Fruit fly (Drosophila melanogaster) whole organism, embryonic: Measurements from ENCODE around the gene CG15814.

Source experiments
- B-H1 ChIP-seq: fragments of 200-800 bp; sonication (Bioruptor generic); IDR thresholded peaks from 3 replicates; pipeline ENCODE4 v1.3.6; 2022; ENCODE audit warnings: missing biosample characterization, missing genetic modification characterization
- CG10979 ChIP-seq: fragments of 200-800 bp; sonication (Bioruptor generic); optimal IDR thresholded peaks from 2 replicates; lab custom pipeline; 2018; ENCODE audit warnings: missing biosample characterization, mild to moderate bottlenecking, missing genetic modification characterization, moderate library complexity
- CG11504 ChIP-seq: fragments of 200-800 bp; sonication (Bioruptor generic); optimal IDR thresholded peaks from 3 replicates; lab custom pipeline; 2019; ENCODE audit warnings: missing biosample characterization, mild to moderate bottlenecking, missing genetic modification characterization, moderate library complexity
- CG12659 ChIP-seq: fragments of 200-800 bp; sonication (Bioruptor generic); optimal IDR thresholded peaks from 3 replicates; lab custom pipeline; 2017; ENCODE audit warnings: mild to moderate bottlenecking, missing biosample characterization, missing genetic modification reagents, missing genetic modification characterization
- CG15073 ChIP-seq: fragments of 200-800 bp; sonication (Bioruptor generic); optimal IDR thresholded peaks from 2 replicates; lab custom pipeline; 2016; ENCODE audit warnings: missing biosample characterization, missing genetic modification characterization
- CG1529 ChIP-seq: fragments of 200-800 bp; sonication (Bioruptor generic); optimal IDR thresholded peaks from 3 replicates; lab custom pipeline; 2018; ENCODE audit warnings: missing biosample characterization, missing genetic modification characterization
- CG17385 ChIP-seq: fragments of 200-800 bp; sonication (Bioruptor generic); optimal IDR thresholded peaks from 3 replicates; lab custom pipeline; 2018; ENCODE audit warnings: missing biosample characterization, mild to moderate bottlenecking, missing genetic modification characterization
- CG18011 ChIP-seq: fragments of 200-800 bp; sonication (Bioruptor generic); optimal IDR thresholded peaks from 2 replicates; lab custom pipeline; 2017; ENCODE audit warnings: missing biosample characterization, missing genetic modification characterization, mild to moderate bottlenecking, moderate library complexity, missing genotype
- CG18262 ChIP-seq: fragments of 200-800 bp; optimal IDR thresholded peaks from 3 replicates; lab custom pipeline; 2019; ENCODE audit warnings: missing biosample characterization, mild to moderate bottlenecking, missing genetic modification characterization, moderate library complexity
- CG2889 ChIP-seq: fragments of 200-800 bp; sonication (Bioruptor generic); IDR thresholded peaks from 3 replicates; pipeline ENCODE4 v1.3.6; 2022; ENCODE audit warnings: missing biosample characterization, missing genetic modification characterization
- CG30020 ChIP-seq: fragments of 200-800 bp; optimal IDR thresholded peaks from 2 replicates; lab custom pipeline; 2019; ENCODE audit warnings: missing biosample characterization, mild to moderate bottlenecking, missing genetic modification characterization, moderate library complexity
- CG4424 ChIP-seq: fragments of 200-800 bp; sonication (Bioruptor generic); optimal IDR thresholded peaks from 3 replicates; lab custom pipeline; 2016; ENCODE audit warnings: missing biosample characterization, missing genetic modification characterization
- CG4730 ChIP-seq: fragments of 200-800 bp; sonication (Bioruptor generic); IDR thresholded peaks from 2 replicates; pipeline ENCODE4 v1.3.6; 2022; ENCODE audit warnings: missing biosample characterization, missing genetic modification characterization
- CG9817 ChIP-seq: fragments of 200-800 bp; sonication (Bioruptor generic); optimal IDR thresholded peaks from 2 replicates; lab custom pipeline; 2018; ENCODE audit warnings: missing biosample characterization, mild to moderate bottlenecking, missing genetic modification characterization, moderate library complexity
- CTCF ChIP-seq: fragments of 200-800 bp; sonication (Bioruptor generic); optimal IDR thresholded peaks from 2 replicates; lab custom pipeline; 2017; ENCODE audit warnings: missing biosample characterization, mild to moderate bottlenecking, missing genetic modification characterization, moderate library complexity
- D19B ChIP-seq: fragments of 200-800 bp; sonication (Bioruptor generic); optimal IDR thresholded peaks from 2 replicates; lab custom pipeline; 2017; ENCODE audit warnings: missing biosample characterization, mild to moderate bottlenecking, missing genetic modification characterization
- Elba2 ChIP-seq: fragments of 200-800 bp; sonication (Bioruptor generic); optimal IDR thresholded peaks from 3 replicates; lab custom pipeline; 2016; ENCODE audit warnings: missing biosample characterization, missing genetic modification characterization
- Fer1 ChIP-seq: fragments of 200-800 bp; sonication (Bioruptor generic); optimal IDR thresholded peaks from 2 replicates; lab custom pipeline; 2017; ENCODE audit warnings: missing biosample characterization, mild to moderate bottlenecking, missing genetic modification characterization
- H2.0 ChIP-seq: fragments of 200-800 bp; sonication (Bioruptor generic); IDR thresholded peaks from 2 replicates; pipeline ENCODE4 v1.3.6; 2022; ENCODE audit warnings: missing biosample characterization, missing genetic modification characterization
- Med ChIP-seq: fragments of 200-800 bp; sonication (Bioruptor generic); peaks from one replicate; lab custom pipeline; 2016; ENCODE audit warnings: missing biosample characterization, missing genetic modification characterization, mild to moderate bottlenecking, inconsistent platforms, moderate library complexity
- Ssrp ChIP-seq: fragments of 200-800 bp; sonication (Bioruptor generic); optimal IDR thresholded peaks from 2 replicates; lab custom pipeline; 2018; ENCODE audit warnings: missing biosample characterization, mild to moderate bottlenecking, missing genetic modification characterization, moderate library complexity
- TFAM ChIP-seq: fragments of 200-800 bp; sonication (Bioruptor generic); optimal IDR thresholded peaks from 2 replicates; lab custom pipeline; 2017; ENCODE audit warnings: missing biosample characterization, missing genetic modification characterization, inconsistent platforms
- Taf1 ChIP-seq: fragments of 200-800 bp; sonication (Bioruptor generic); IDR thresholded peaks from 2 replicates; pipeline ENCODE4 v1.3.6; 2022; ENCODE audit warnings: missing biosample characterization, missing genetic modification characterization
- bowl ChIP-seq: fragments of 200-800 bp; sonication (Bioruptor generic); IDR thresholded peaks from 2 replicates; pipeline ENCODE4 v1.3.6; 2022; ENCODE audit warnings: missing biosample characterization, missing genetic modification characterization
- btn ChIP-seq: fragments of 200-800 bp; sonication (Bioruptor generic); optimal IDR thresholded peaks from 2 replicates; lab custom pipeline; 2016; ENCODE audit warnings: missing biosample characterization, missing genetic modification characterization
- cg ChIP-seq: fragments of 200-800 bp; sonication (Bioruptor generic); optimal IDR thresholded peaks from 3 replicates; lab custom pipeline; 2019; ENCODE audit warnings: missing biosample characterization, mild to moderate bottlenecking, missing genetic modification characterization, moderate library complexity
- crc ChIP-seq: fragments of 200-800 bp; sonication (Bioruptor generic); optimal IDR thresholded peaks from 2 replicates; lab custom pipeline; 2016; ENCODE audit warnings: missing biosample characterization, missing genetic modification characterization
- da ChIP-seq: fragments of 200-800 bp; sonication (Bioruptor generic); optimal IDR thresholded peaks from 2 replicates; lab custom pipeline; 2016; ENCODE audit warnings: missing biosample characterization, missing genetic modification characterization
- disco-r ChIP-seq: fragments of 200-800 bp; sonication (Bioruptor generic); optimal IDR thresholded peaks from 2 replicates; lab custom pipeline; 2016; ENCODE audit warnings: missing biosample characterization, missing genetic modification characterization
- ems ChIP-seq: fragments of 200-800 bp; sonication (Bioruptor generic); optimal IDR thresholded peaks from 3 replicates; lab custom pipeline; 2016; ENCODE audit warnings: missing biosample characterization, missing genetic modification characterization
- en ChIP-seq: fragments of 200-800 bp; sonication (Bioruptor generic); optimal IDR thresholded peaks from 2 replicates; lab custom pipeline; 2016; ENCODE audit warnings: missing biosample characterization, missing genetic modification characterization
- eyg ChIP-seq: fragments of 200-800 bp; sonication (Bioruptor generic); optimal IDR thresholded peaks from 3 replicates; lab custom pipeline; 2016; ENCODE audit warnings: missing biosample characterization, missing genetic modification characterization
- fd64A ChIP-seq: fragments of 200-800 bp; sonication (Bioruptor generic); optimal IDR thresholded peaks from 3 replicates; lab custom pipeline; 2018; ENCODE audit warnings: missing biosample characterization, mild to moderate bottlenecking, missing genetic modification characterization
- fru ChIP-seq: fragments of >200 bp; optimal IDR thresholded peaks from 2 replicates; lab custom pipeline; 2017
- her ChIP-seq: fragments of 200-800 bp; sonication (Bioruptor generic); optimal IDR thresholded peaks from 2 replicates; lab custom pipeline; 2016; ENCODE audit warnings: missing biosample characterization, missing genetic modification characterization
- lbe ChIP-seq: fragments of 200-800 bp; sonication (Bioruptor generic); optimal IDR thresholded peaks from 2 replicates; lab custom pipeline; 2016; ENCODE audit warnings: missing biosample characterization, mild to moderate bottlenecking, missing genetic modification characterization
- lov ChIP-seq, 2 experiments: fragments of 200-800 bp in 1 of 2; fragments of >200 bp in 1 of 2; sonication (Bioruptor generic) in 1 of 2; IDR thresholded peaks in 1 of 2; optimal IDR thresholded peaks in 1 of 2; 2 replicates in 1 of 2; 3 replicates in 1 of 2; pipeline versions ENCODE4 v1.3.6 to Lab custom; 2017 to 2022; ENCODE audit warnings: missing biosample characterization in 1 of 2, missing genetic modification characterization in 1 of 2
- mld ChIP-seq: fragments of 200-800 bp; sonication (Bioruptor generic); IDR thresholded peaks from 3 replicates; pipeline ENCODE4 v1.3.6; 2022; ENCODE audit warnings: missing biosample characterization, missing genetic modification characterization; ENCODE audit not compliant: partially characterized antibody
- nom ChIP-seq: fragments of 200-800 bp; sonication (Bioruptor generic); optimal IDR thresholded peaks from 2 replicates; lab custom pipeline; 2017; ENCODE audit warnings: missing biosample characterization, missing genetic modification characterization, mild to moderate bottlenecking, moderate library complexity, missing genetic modification reagents
- pho ChIP-seq: fragments of 200-800 bp; sonication (Bioruptor generic); optimal IDR thresholded peaks from 2 replicates; lab custom pipeline; 2016; ENCODE audit warnings: missing biosample characterization, missing genetic modification characterization
- phol ChIP-seq: fragments of 200-800 bp; sonication (Bioruptor generic); optimal IDR thresholded peaks from 3 replicates; lab custom pipeline; 2018; ENCODE audit warnings: missing biosample characterization, mild to moderate bottlenecking, missing genetic modification characterization, moderate library complexity
- psq ChIP-seq: fragments of 200-800 bp; sonication (Bioruptor generic); optimal IDR thresholded peaks from 2 replicates; lab custom pipeline; 2017; ENCODE audit warnings: missing biosample characterization, missing genetic modification characterization
- slou ChIP-seq: fragments of 200-800 bp; sonication (Bioruptor generic); optimal IDR thresholded peaks from 3 replicates; lab custom pipeline; 2016; ENCODE audit warnings: missing biosample characterization, missing genetic modification characterization
- tap ChIP-seq: fragments of 200-800 bp; optimal IDR thresholded peaks from 3 replicates; lab custom pipeline; 2019; ENCODE audit warnings: missing biosample characterization, mild to moderate bottlenecking, missing genetic modification characterization, moderate library complexity
- tup ChIP-seq: fragments of 200-800 bp; sonication (Bioruptor generic); optimal IDR thresholded peaks from 2 replicates; lab custom pipeline; 2016; ENCODE audit warnings: missing biosample characterization, mild to moderate bottlenecking, missing genetic modification characterization, moderate library complexity
- unpg ChIP-seq: fragments of 200-800 bp; sonication (Bioruptor generic); optimal IDR thresholded peaks from 3 replicates; lab custom pipeline; 2018; ENCODE audit warnings: missing biosample characterization, mild to moderate bottlenecking, missing genetic modification characterization, moderate library complexity
- vfl ChIP-seq: fragments of 200-800 bp; sonication (Bioruptor generic); optimal IDR thresholded peaks from 2 replicates; lab custom pipeline; 2016; ENCODE audit warnings: missing biosample characterization, missing genetic modification characterization
- vnd ChIP-seq: fragments of 200-800 bp; sonication (Bioruptor generic); IDR thresholded peaks from 3 replicates; pipeline ENCODE4 v1.3.6; 2022; ENCODE audit warnings: missing biosample characterization, missing genetic modification characterization; ENCODE audit not compliant: partially characterized antibody
- vvl ChIP-seq: fragments of 200-800 bp; sonication (Bioruptor generic); IDR thresholded peaks from 2 replicates; pipeline ENCODE4 v1.3.6; 2022; ENCODE audit warnings: missing biosample characterization, missing genetic modification characterization
- z ChIP-seq: fragments of 200-800 bp; sonication (Bioruptor generic); IDR thresholded peaks from 3 replicates; pipeline ENCODE4 v1.3.6; 2022; ENCODE audit warnings: missing biosample characterization, missing genetic modification characterization
- zfh1 ChIP-seq: fragments of 200-800 bp; sonication (Bioruptor generic); IDR thresholded peaks from 3 replicates; pipeline ENCODE4 v1.3.6; 2022; ENCODE audit warnings: missing biosample characterization, missing genetic modification characterization

Gene CG15814

DNA sequence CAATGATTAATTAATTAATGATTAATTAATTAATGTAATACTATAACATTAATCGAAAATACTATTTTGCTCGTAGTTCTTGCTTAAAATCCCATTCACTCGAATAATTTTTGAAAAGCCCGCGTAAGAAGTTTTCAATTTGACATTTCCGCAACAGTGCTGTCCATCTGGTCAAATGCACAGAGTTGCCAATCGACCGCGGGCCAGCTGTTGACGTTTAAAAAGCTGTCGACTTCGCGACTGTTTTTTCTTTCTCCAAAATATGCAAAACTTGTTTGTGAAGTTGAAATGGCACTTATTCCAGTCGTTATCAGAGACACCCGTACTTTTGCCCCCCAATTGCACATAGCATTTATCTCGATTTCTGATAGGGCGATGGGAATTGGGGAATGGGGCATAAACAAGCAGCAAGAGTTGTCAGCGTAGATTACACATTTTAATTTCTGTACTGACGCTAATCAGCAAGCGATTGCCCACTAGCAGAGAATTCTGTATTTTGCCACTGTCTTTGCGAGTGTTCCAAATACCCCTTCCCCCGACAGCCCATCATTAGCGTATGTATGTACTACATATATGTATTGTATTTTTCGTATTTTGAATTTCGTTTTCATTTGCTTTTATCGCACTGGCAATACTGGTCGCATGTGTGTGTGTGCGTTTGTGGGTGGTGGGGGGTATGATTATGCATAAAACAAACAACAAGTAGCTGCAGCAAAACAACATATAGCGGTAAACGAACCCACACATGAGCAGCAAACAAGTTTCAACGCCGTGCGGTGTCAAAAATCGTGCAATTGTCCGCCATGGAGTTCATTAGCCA is 6.5 kb upstream of the CG15814 start, which contains the start of gene Srx (continued):
- no peak for TF ChIP-seq H2.0 (GFP tag; lab: Robert Waterston, UW)
- TF ChIP-seq disco-r (GFP tag; lab: Kevin White, UChicago): no peak
- TF ChIP-seq btn (GFP tag; lab: Kevin White, UChicago): no peak
- TF ChIP-seq tap (tag; lab: Kevin White, UChicago): no peak
- TF ChIP-seq CG11504 (tag; lab: Kevin White, UChicago): no peak
- peak; percentile 29 for TF ChIP-seq phol (tag; lab: Kevin White, UChicago)
- no peak for TF ChIP-seq ems (GFP tag; lab: Kevin White, UChicago)
- TF ChIP-seq fru (lab: Kevin White, UChicago): no peak
- TF ChIP-seq eyg (GFP tag; lab: Kevin White, UChicago): no peak
- no peak for TF ChIP-seq CG18011
- TF ChIP-seq CG4424 (GFP tag; lab: Kevin White, UChicago): no peak
- no peak for TF ChIP-seq Ssrp (tag; lab: Kevin White, UChicago)
- no peak for TF ChIP-seq psq
- no peak for TF ChIP-seq TFAM (GFP tag; lab: Kevin White, UChicago)
- TF ChIP-seq CG10979 (tag; lab: Kevin White, UChicago): no peak
- no peak for TF ChIP-seq da
- no peak for TF ChIP-seq CG30020 (tag; lab: Kevin White, UChicago)
- peak; percentile 27 for TF ChIP-seq CG12659
- peak; percentile 38 for TF ChIP-seq pho (GFP tag; lab: Kevin White, UChicago)
- peak; percentile 37 for TF ChIP-seq nom
- peak; percentile 69 for TF ChIP-seq cg (GFP tag; lab: Kevin White, UChicago)
- TF ChIP-seq CTCF (GFP tag; lab: Kevin White, UChicago): no peak
- TF ChIP-seq slou: no peak
- no peak for TF ChIP-seq D19B (GFP tag; lab: Kevin White, UChicago)
- no peak for TF ChIP-seq unpg (GFP tag; lab: Kevin White, UChicago)
- TF ChIP-seq vnd (GFP tag; lab: Robert Waterston, UW): no peak
- no peak for TF ChIP-seq Elba2 (GFP tag; lab: Kevin White, UChicago)
- no peak for TF ChIP-seq mld
- TF ChIP-seq B-H1 (GFP tag; lab: Robert Waterston, UW): no peak
- no peak for TF ChIP-seq vfl (GFP tag; lab: Kevin White, UChicago)
- TF ChIP-seq Med (GFP tag; lab: Kevin White, UChicago): peak; percentile 50
- peak; percentile 54 for TF ChIP-seq CG9817 (tag; lab: Kevin White, UChicago)
- TF ChIP-seq crc: no peak
- no peak for TF ChIP-seq CG18262 (tag; lab: Kevin White, UChicago)
- TF ChIP-seq bowl: no peak
- TF ChIP-seq en (GFP tag; lab: Kevin White, UChicago): no peak
- no peak for TF ChIP-seq CG1529 (GFP tag; lab: Kevin White, UChicago)
- peak; percentile 23 for TF ChIP-seq Fer1 (GFP tag; lab: Kevin White, UChicago)
- no peak for TF ChIP-seq fd64A (GFP tag; lab: Kevin White, UChicago)
- no peak for TF ChIP-seq CG2889 (GFP tag; lab: Robert Waterston, UW)
- 0 out of 3 replicates have a peak, but pooled peaks have one; percentile 20 for TF ChIP-seq zfh1 (GFP tag; lab: Robert Waterston, UW)
- peak; percentile 21 for TF ChIP-seq CG17385 (GFP tag; lab: Kevin White, UChicago)
- no peak for TF ChIP-seq vvl (GFP tag; lab: Robert Waterston, UW)
- TF ChIP-seq Taf1: no peak
- TF ChIP-seq CG15073: no peak
- TF ChIP-seq tup (GFP tag; lab: Kevin White, UChicago): no peak
- TF ChIP-seq lbe (GFP tag; lab: Kevin White, UChicago): no peak
- TF ChIP-seq CG4730 (GFP tag; lab: Robert Waterston, UW): no peak
- no peak for TF ChIP-seq z
- no peak for TF ChIP-seq lov (optimal IDR thresholded peaks at IDR 0.05; lab: Kevin White, UChicago)
- no peak for TF ChIP-seq lov (GFP tag; IDR thresholded peaks at IDR 0.05; lab: Robert Waterston, UW)
- TF ChIP-seq her (GFP tag; lab: Kevin White, UChicago): no peak
